Worm (Caenorhabditis elegans): ENCODE results near the gene F32D8.7.

DNA sequence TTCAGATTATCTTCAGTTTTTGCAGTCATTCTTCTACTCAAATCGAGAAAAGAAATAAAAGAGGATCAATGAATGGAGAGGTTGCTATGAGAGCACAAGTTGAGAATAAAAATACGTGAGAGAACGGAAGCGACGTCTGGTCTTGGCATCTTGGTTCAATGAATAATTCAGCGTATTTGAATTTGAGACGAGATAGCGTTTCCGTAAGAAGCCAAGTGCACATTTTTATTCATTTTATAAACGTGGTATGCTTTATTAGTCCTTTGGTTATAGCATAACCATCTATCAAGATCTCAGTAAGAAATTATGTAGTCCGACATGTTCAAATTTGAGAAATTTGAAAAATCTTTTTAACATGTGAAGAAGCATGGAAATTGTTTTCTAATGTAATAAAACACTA is 20.1 kb downstream of the F32D8.7 start, which contains the start of gene F58B4.2:
- no peak for TF ChIP-seq ama-1 (optimal IDR thresholded peaks at IDR 0.05)
- TF ChIP-seq hmbx-1 (tag; optimal IDR thresholded peaks at IDR 0.05), result no peak
- no peak for TF ChIP-seq flt-1 (GFP tag; IDR thresholded peaks at IDR 0.05)
- TF ChIP-seq hmg-4 (GFP tag; optimal IDR thresholded peaks at IDR 0.05), result no peak
- TF ChIP-seq aly-1 (tag; optimal IDR thresholded peaks at IDR 0.05), result no peak
- no peak for TF ChIP-seq B0310.2 (tag; optimal IDR thresholded peaks at IDR 0.05)
- no peak for TF ChIP-seq tra-4 (tag; optimal IDR thresholded peaks at IDR 0.05)
- no peak for TF ChIP-seq pes-1 (GFP tag; IDR thresholded peaks at IDR 0.05)
- no peak for TF ChIP-seq ets-7 (tag; optimal IDR thresholded peaks at IDR 0.05)
- no peak for TF ChIP-seq hnd-1 (tag; optimal IDR thresholded peaks at IDR 0.05)
- TF ChIP-seq sea-1 (GFP tag; conservative IDR thresholded peaks at IDR 0.05), result no peak
- TF ChIP-seq tbx-37 (GFP tag; conservative IDR thresholded peaks at IDR 0.05), result no peak
- no peak for TF ChIP-seq tbx-11 (GFP tag; IDR thresholded peaks at IDR 0.05)
